Worm (Caenorhabditis elegans): ENCODE measurements around the gene lys-10.
A peak's percentile ranks its signal among the peaks of the same experiment; 100 is the strongest.

Gene lys-10

DNA sequence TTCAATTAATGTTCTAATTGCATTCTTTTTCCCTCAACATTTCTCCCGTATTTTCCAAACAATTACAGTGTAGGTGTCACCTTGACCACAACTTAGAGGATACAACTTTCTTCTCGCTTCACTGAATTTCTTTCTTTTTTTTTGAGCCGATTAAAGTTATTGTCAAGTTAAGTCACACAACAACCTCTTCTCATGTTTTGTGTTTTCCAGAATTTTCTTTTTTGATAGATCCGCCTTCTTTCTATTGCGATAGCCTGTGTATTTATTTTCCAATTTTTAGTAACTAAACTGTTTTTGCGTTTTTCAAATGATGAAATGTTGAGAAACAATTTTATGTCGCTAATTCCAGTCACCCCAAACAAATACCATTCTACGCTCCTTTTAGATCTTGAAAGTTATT lies 7.0 kb upstream of the lys-10 start, which contains the start of gene F35H10.3:
Gene F35H10.3 (plus strand): TSS at position 301 of the 400 bp plus-strand sequence.
- TF ChIP-seq hlh-17 (GFP tag; optimal IDR thresholded peaks at IDR 0.05; ENCODE audit: borderline replicate concordance) (no peak), unc-130 (tag; optimal IDR thresholded peaks at IDR 0.05) (no peak), nhr-71 (tag; optimal IDR thresholded peaks at IDR 0.05) (no peak), alr-1 (tag; optimal IDR thresholded peaks at IDR 0.05; ENCODE audit: borderline replicate concordance) (no peak), unc-30 (tag; optimal IDR thresholded peaks at IDR 0.05) (no peak), aha-1 (tag; optimal IDR thresholded peaks at IDR 0.05) (no peak), sptf-1 (tag; optimal IDR thresholded peaks at IDR 0.05) (no peak)

DNA sequence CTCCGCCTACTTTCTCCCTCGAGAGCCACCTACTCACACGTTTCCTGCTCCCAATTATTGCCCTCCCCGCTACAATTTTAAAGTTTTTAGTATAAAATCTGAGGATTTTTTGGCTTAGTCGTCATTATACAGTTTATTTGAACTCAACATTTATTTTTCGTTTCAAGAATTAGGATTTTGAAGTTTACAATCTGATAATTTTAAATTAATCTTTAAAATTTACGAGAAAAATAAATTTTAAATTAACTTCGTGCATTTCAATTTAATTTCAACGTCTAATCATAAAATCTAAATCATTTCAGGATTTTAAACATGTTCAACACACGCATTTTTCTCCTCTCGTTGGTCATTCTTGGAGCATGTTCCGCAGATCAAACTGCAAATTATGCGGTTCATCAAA lies 3.7 kb upstream of the lys-10 start, which contains the start of gene F35H10.2:
Gene F35H10.2 (plus strand): TSS at position 301 of the 400 bp plus-strand sequence.
- TF ChIP-seq pag-3 (tag; optimal IDR thresholded peaks at IDR 0.05; ENCODE audit: borderline replicate concordance, insufficient read depth) (no peak), lin-35 (GFP tag; optimal IDR thresholded peaks at IDR 0.05) (no peak)

DNA sequence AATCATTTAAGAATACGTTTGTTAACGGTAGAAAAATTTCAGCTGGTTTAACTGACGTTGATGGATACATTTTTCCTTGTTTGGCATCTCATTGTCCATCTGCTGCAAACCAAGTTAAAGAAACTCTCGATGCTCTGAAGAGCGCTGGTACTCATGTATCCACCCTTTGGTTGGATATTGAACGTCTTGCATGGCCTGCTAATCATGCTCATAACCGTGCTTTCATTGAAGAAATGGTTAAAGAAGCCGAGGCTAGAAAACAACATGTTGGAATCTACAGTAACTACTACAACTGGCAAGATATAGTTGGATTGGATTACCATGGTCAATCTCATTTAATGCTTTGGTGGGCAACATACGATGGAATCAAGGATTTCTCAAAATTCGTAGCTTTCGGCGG lies 408 bp downstream of the lys-10 start:
- TF ChIP-seq blmp-1 (tag; optimal IDR thresholded peaks at IDR 0.05) (no peak), nhr-20 (tag; optimal IDR thresholded peaks at IDR 0.05) (no peak), nhr-11 (tag; optimal IDR thresholded peaks at IDR 0.05) (no peak), C16A3.4 (tag; optimal IDR thresholded peaks at IDR 0.05) (no peak), ceh-8 (GFP tag; optimal IDR thresholded peaks at IDR 0.05) (no peak), unc-30 (tag; optimal IDR thresholded peaks at IDR 0.05) (no peak), jun-1 (tag; optimal IDR thresholded peaks at IDR 0.05) (no peak), efl-1 (optimal IDR thresholded peaks at IDR 0.05) (no peak), efl-1 (GFP tag; optimal IDR thresholded peaks at IDR 0.05 in 1 of 2) (peak in 1 of 2 experiments; percentile 6), swsn-7 (tag; optimal IDR thresholded peaks at IDR 0.05) (no peak)

DNA sequence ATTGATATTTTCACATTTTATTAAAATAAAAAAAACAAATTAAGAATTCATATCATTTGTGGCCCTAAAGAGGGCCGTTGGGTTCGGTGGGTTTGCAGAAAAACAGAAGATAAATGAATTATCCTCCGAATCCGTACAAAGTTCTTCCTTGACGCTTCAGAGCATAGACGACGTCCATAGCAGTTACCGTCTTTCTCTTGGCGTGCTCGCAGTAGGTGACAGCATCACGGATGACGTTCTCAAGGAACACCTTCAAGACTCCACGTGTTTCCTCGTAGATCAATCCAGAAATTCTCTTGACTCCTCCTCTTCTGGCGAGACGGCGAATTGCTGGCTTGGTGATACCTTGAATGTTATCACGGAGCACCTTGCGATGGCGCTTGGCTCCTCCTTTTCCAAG lies 928 bp downstream of the lys-10 start:
- no peak for TF ChIP-seq lin-35 (GFP tag; optimal IDR thresholded peaks at IDR 0.05)
- no peak for TF ChIP-seq mab-9 (GFP tag; IDR thresholded peaks at IDR 0.05)
- TF ChIP-seq lin-15B (tag; optimal IDR thresholded peaks at IDR 0.05), result no peak
- TF ChIP-seq egl-27 (tag; optimal IDR thresholded peaks at IDR 0.05), result no peak
- TF ChIP-seq nhr-12 (tag; optimal IDR thresholded peaks at IDR 0.05), result no peak
- no peak for TF ChIP-seq hpl-2 (GFP tag; optimal IDR thresholded peaks at IDR 0.05)

DNA sequence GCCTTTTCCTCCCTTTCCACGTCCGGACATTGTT lies 1.1 kb downstream of the lys-10 start, which contains the start of gene his-31:
Gene his-31 (minus strand): TSS at position 30 of the 34 bp plus-strand sequence.
- TF ChIP-seq nhr-11 (tag; optimal IDR thresholded peaks at IDR 0.05) (no peak), skn-1 (tag; optimal IDR thresholded peaks at IDR 0.05) (no peak), egl-13 (tag; optimal IDR thresholded peaks at IDR 0.05) (no peak), zip-4 (GFP tag; optimal IDR thresholded peaks at IDR 0.05) (no peak), elt-2 (tag; optimal IDR thresholded peaks at IDR 0.05) (no peak), mep-1 (tag; optimal IDR thresholded peaks at IDR 0.05) (no peak), unc-62 (GFP tag; optimal IDR thresholded peaks at IDR 0.05) (no peak), fkh-8 (tag; optimal IDR thresholded peaks at IDR 0.05) (no peak), sox-4 (tag; optimal IDR thresholded peaks at IDR 0.05) (no peak), hlh-4 (tag; optimal IDR thresholded peaks at IDR 0.05) (no peak)

ce11 chrIV:8333988-8334863 lies 1.6 kb downstream of the lys-10 start, which contains the start of gene his-32:
his-32 (plus strand) TSS chrIV:8334305.
- TF ChIP-seq grh-1 (GFP tag; IDR thresholded peaks at IDR 0.05), result peak; percentile 21; the same call in 1 of the 2 replicates
- no peak for TF ChIP-seq dsc-1 (tag; optimal IDR thresholded peaks at IDR 0.05)
- TF ChIP-seq hpl-2 (GFP tag; optimal IDR thresholded peaks at IDR 0.05), result no peak
- no peak for TF ChIP-seq fkh-4 (tag; optimal IDR thresholded peaks at IDR 0.05; ENCODE audit: borderline replicate concordance)
- TF ChIP-seq C04F5.9 (tag; optimal IDR thresholded peaks at IDR 0.05), result no peak
- TF ChIP-seq skn-1 (tag; optimal IDR thresholded peaks at IDR 0.05), result no peak
- no peak for TF ChIP-seq ces-1 (GFP tag; optimal IDR thresholded peaks at IDR 0.05)
- no peak for TF ChIP-seq unc-98 (GFP tag; IDR thresholded peaks at IDR 0.05)
- no peak for TF ChIP-seq nhr-237 (tag; optimal IDR thresholded peaks at IDR 0.05)
- TF ChIP-seq efl-3 (GFP tag; optimal IDR thresholded peaks at IDR 0.05), result peak; percentile 82
- TF ChIP-seq tlp-1 (tag; optimal IDR thresholded peaks at IDR 0.05), result no peak
- TF ChIP-seq ceh-82 (tag; optimal IDR thresholded peaks at IDR 0.05), result no peak
- no peak for TF ChIP-seq ceh-88 (GFP tag; IDR thresholded peaks at IDR 0.05)
- TF ChIP-seq nhr-20 (tag; optimal IDR thresholded peaks at IDR 0.05), result peak; percentile 59
- no peak for TF ChIP-seq fkh-8 (tag; optimal IDR thresholded peaks at IDR 0.05)
- TF ChIP-seq ztf-11 (tag; optimal IDR thresholded peaks at IDR 0.05), result peak; percentile 60 to 97
- TF ChIP-seq mep-1 (tag; optimal IDR thresholded peaks at IDR 0.05), result peak; percentile 80
